Fruit fly (Drosophila melanogaster) whole organism: ENCODE measurements around the gene Fas1.

Experiments used
- CG8478 ChIP-seq: fragments of >200 bp; optimal IDR thresholded peaks from 2 replicates; lab custom pipeline; 2018; ENCODE audit warnings: inconsistent platforms
- Dll ChIP-seq: fragments of >200 bp; optimal IDR thresholded peaks from 2 replicates; lab custom pipeline; 2017
- EcR ChIP-seq, 2 experiments: fragments of >200 bp; optimal IDR thresholded peaks; 2 replicates each; lab custom pipeline; 2017; ENCODE audit warnings: missing biosample characterization in 2 of 2, missing genetic modification characterization in 2 of 2, missing genetic modification reagents in 2 of 2
- pan ChIP-seq: fragments of >200 bp; optimal IDR thresholded peaks from 2 replicates; lab custom pipeline; 2017
- psq ChIP-seq: fragments of >200 bp; optimal IDR thresholded peaks from 2 replicates; lab custom pipeline; 2017
- usp ChIP-seq: fragments of >200 bp; optimal IDR thresholded peaks from 2 replicates; lab custom pipeline; 2017; ENCODE audit warnings: missing biosample characterization, missing genetic modification characterization, mixed read lengths

The Fas1 gene

DNA sequence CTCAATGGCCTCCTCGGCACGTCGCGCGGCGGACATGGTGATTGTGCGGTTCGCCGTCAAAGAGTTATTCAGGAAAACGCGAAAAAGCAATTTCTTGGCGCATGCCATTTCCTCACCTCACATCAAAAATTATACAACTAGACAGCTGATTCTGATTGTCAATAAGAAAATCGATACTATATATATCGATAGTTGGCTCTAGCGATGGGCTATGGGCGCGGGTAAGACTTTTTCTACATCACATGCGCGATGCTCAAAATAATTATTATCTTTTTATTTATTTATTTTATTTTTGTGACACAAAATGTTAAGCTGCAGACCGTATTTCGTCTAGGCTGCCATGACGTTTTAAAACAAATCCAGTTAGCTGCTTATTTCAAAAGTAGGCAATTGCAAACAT, 10.8 kb upstream of the Fas1 start, which contains the start of gene CG10340:
CG10340 (minus strand) TSS at position 151 of the 400 bp plus-strand sequence.
- TF ChIP-seq usp (GFP tag; lab: Kevin White, UChicago) (no peak), pan (lab: Kevin White, UChicago) (no peak), EcR (GFP tag; optimal IDR thresholded peaks at IDR 0.05; lab: Kevin White, UChicago) (no peak), psq (lab: Kevin White, UChicago) (no peak)

DNA sequence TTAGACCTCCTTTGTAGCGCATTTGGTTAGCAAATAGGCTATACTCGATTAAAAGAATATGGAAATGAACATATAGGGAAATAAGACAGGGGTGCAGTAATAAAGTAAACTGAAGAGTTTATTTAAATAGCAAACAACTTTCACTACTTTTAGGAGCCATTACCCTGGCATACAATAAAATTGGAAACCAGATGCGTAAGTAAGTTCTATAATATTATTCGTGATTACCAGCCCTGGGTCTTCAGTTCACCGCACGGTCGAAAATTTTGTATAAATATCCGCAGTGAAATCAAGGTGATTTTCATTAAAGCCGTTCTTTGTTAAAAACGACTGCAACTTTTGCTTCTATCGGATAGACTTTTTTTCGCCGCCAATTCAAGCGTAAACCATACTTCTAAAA, 10.0 kb upstream of the Fas1 start, which contains the start of gene CG17562:
CG17562 (plus strand) TSS at position 301 of the 400 bp plus-strand sequence.
- TF ChIP-seq usp (GFP tag; lab: Kevin White, UChicago) (no peak), pan (lab: Kevin White, UChicago) (no peak), psq (lab: Kevin White, UChicago) (no peak)

DNA sequence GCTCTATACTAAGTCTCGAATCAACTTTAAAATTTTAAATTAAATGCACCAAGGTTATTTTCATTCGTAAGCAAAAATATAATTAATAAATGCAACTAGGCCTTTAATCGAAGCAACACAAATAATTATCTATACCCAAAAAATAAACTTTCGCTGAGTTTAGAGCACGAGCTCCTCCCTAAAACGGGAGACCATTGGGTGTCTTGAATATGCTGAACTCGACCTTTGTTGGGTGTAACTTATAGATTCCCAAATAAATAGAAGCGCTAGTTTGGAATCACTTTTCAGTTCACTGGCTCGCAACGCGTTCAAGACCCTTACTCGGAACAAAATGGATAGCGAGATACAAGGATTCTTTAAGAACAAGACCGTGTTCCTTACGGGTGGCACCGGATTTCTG, 7.4 kb upstream of the Fas1 start, which contains the start of gene CG17560:
CG17560 (plus strand) TSS at position 301 of the 400 bp plus-strand sequence.
- TF ChIP-seq CG8478: no peak
- TF ChIP-seq Dll (lab: Kevin White, UChicago): no peak
- no peak for TF ChIP-seq EcR (GFP tag; optimal IDR thresholded peaks at IDR 0.05; lab: Kevin White, UChicago)
- no peak for TF ChIP-seq psq (lab: Kevin White, UChicago)
- TF ChIP-seq usp (GFP tag; lab: Kevin White, UChicago): no peak
- no peak for TF ChIP-seq pan (lab: Kevin White, UChicago)

DNA sequence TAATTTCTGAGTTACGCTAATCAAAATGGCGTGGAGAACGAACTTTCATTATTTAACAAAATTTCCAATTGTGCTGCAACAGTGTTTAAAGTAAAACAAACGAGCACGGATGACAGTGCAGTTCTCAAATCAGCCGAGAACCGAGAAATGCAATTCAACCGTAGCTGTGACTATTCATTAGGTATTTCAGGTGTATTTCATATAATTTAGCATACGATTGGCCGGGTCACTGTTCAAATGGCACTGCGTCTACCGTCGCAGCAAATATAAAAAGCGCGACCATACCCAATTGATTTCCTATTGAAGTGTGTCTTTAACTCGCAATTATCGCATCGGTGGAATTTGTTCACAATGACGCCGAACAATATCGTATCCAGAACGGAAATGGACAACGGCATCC, 4.6 kb upstream of the Fas1 start, which contains the start of gene CG14893:
CG14893 (plus strand) TSS at position 301 of the 400 bp plus-strand sequence.
- no peak for TF ChIP-seq CG8478
- TF ChIP-seq EcR (GFP tag; optimal IDR thresholded peaks at IDR 0.05; lab: Kevin White, UChicago): no peak
- TF ChIP-seq pan (lab: Kevin White, UChicago): no peak
- TF ChIP-seq Dll (lab: Kevin White, UChicago): no peak
- TF ChIP-seq psq (lab: Kevin White, UChicago): no peak
- no peak for TF ChIP-seq usp (GFP tag; lab: Kevin White, UChicago)

DNA sequence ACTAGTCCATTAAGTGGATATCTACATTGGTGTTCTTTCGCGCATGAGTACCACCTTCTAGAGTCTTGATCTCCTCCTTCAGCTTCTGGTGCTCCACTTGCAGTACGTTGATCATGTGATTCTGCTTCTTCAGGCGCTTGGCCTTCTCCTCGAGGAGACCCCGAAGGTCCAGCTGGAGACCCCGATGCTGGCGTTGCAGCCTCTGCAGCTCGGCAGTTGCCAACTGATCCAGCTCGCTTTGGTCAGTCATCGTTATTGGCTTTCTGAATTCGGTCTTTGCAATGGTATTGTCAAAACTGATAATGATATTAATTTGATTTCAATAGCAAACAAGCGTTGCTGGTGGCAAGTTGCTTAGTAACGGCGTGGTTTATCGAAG, 678 bp upstream of the Fas1 start, which contains the start of gene Ccdc114:
Ccdc114 (minus strand) TSS at position 347 of the 379 bp plus-strand sequence.
- no peak for TF ChIP-seq psq (lab: Kevin White, UChicago)
- no peak for TF ChIP-seq Dll (lab: Kevin White, UChicago)
- no peak for TF ChIP-seq pan (lab: Kevin White, UChicago)
- no peak for TF ChIP-seq EcR (GFP tag; optimal IDR thresholded peaks at IDR 0.05; lab: Kevin White, UChicago)
- no peak for TF ChIP-seq CG8478
- no peak for TF ChIP-seq usp (GFP tag; lab: Kevin White, UChicago)

DNA sequence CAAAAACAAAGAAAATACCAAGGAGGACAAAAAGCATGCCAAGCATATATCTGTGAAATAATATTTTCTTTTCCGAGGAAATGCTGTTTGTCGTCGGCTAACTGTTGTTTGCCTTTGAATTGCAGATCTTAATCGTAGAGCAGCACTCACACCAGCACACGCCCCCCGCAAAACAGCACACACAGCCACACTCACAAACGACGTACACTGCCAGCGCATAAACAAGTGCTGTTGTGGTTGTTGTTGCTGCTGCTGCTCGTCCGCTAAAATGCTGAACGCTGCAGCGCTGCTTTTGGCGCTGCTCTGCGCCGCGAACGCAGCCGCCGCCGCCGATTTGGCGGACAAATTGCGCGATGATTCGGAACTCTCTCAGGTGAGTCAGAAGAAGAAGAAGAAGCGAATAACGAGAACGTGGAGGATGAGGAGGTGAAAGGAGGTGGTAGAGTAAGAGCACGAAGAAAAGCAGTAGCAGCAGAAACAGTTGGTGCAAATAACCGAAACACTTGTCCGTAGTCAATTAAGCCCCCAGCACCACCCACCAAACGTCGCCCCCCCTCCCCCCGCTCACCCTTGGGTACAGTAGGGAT, 899 bp downstream of the Fas1 start:
- peak; percentile 8 for TF ChIP-seq Dll (lab: Kevin White, UChicago)
- no peak for TF ChIP-seq CG8478

DNA sequence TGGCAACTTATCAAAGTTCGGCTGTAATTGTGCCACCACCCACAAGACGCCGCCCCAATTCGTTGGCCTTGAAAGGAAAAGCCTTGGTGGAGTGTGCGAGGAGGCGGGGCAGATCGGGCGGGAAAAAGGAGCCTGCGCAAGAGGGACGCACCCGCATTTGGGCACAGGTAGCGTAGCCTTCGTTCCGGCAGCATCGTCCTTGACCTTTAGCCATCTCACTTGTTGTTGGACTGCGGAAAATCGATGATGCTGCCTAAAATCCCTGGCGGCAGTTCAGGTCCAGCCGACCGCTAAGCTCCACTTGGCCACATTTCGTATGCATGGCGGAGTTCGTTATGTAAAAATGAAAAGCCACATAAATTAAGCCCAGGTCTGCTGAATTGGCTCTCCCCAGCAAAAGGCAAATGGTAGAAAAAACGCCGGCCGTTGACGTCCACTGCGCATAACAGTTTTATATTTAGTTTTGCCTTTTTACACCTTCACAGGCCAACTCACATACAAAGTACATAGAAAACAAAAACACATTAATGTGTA, 1.9 kb downstream of the Fas1 start:
- TF ChIP-seq usp (GFP tag; lab: Kevin White, UChicago) (no peak), CG8478 (no peak), EcR (GFP tag; optimal IDR thresholded peaks at IDR 0.05; lab: Kevin White, UChicago) (no peak), pan (lab: Kevin White, UChicago) (no peak), Dll (lab: Kevin White, UChicago) (no peak), psq (lab: Kevin White, UChicago) (no peak)

DNA sequence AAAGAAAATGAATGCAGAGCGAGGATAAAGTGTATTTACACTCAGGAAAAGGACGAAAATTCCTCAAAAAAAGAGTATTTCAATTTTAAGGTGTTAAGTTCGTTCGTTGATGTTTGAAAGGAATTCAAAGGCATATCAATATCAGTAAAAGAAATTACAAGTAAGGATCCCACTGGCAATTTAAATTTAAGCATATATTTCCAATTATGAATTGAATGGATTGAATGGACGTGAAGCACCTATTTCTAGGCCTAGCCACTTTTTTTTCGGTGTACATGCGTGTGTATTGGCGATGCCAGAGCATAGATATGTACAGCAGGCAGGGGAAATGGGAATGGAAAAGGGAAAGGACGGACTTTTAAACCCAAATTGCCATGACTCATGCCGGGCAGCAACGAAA, 5.5 kb downstream of the Fas1 start:
- TF ChIP-seq psq (lab: Kevin White, UChicago): no peak
- TF ChIP-seq EcR (GFP tag; optimal IDR thresholded peaks at IDR 0.05; lab: Kevin White, UChicago): no peak

DNA sequence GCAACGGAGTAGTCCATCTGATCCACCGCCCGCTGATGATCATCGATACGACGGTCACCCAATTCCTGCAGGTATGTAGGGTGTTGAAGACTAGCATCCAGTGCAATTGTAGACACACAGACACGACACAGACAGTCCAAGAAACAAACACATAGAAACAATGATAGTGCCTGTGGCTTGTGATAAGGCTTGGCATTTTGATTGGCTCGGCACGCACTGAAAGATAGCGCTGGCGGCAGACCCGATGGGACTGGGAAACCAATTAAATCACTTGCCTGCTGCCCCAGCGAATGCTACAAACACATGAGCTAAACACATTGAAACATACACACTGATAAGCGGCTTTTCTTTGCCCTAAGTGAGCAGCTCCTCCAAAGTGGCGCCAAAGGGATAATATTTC, 7.7 kb downstream of the Fas1 start:
- TF ChIP-seq Dll (lab: Kevin White, UChicago): no peak
- no peak for TF ChIP-seq EcR (GFP tag; optimal IDR thresholded peaks at IDR 0.05; lab: Kevin White, UChicago)
- TF ChIP-seq pan (lab: Kevin White, UChicago): no peak
- TF ChIP-seq CG8478: no peak
- no peak for TF ChIP-seq usp (GFP tag; lab: Kevin White, UChicago)
- TF ChIP-seq psq (lab: Kevin White, UChicago): no peak

DNA sequence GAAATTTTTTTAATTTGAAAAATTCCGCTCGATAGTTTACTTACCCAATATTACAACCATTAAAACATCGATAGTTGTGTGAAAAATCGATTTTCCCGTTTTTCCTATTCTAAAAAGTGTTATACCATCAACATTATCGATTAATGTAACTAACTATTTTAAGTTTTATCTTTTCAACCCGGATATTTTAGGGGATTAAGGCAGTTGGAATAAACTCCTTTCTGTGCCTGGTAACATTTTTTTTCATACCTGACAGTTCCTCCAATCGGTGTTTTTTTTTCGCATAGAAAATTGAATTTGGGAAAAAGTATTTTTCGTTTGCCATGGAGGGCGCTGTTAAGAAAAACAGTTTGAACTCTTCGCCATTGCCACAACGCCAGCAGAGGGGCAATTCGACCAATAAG, 15.0 kb downstream of the Fas1 start, which contains the start of gene nonA-l:
nonA-l (plus strand) TSS at position 201 of the 404 bp plus-strand sequence.
- TF ChIP-seq psq (lab: Kevin White, UChicago) (no peak), usp (GFP tag; lab: Kevin White, UChicago) (no peak), pan (lab: Kevin White, UChicago) (no peak), EcR (GFP tag; optimal IDR thresholded peaks at IDR 0.05; lab: Kevin White, UChicago) (no peak), CG8478 (no peak), Dll (lab: Kevin White, UChicago) (no peak)

DNA sequence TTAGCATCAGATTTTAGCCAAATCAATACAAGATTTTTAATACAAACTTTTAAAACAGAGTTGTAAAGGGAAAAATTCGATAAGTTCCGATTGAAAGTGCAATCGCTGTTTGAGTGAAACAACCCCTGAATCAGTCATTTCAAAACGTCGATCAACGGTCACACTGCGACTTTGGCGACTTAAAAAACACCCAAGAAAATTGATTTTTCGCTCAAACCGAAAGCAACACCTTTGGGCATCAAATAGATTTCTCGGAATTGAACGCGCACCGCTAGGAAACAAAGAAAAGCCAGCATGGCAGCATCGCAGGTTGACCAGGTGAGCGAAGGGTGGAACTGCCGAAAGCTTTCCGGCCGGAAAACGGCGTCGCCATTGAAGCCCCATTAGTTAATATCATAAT, 18.6 kb downstream of the Fas1 start, which contains the start of gene Arl6IP1:
Arl6IP1 (plus strand) TSS at position 15 of the 400 bp plus-strand sequence.
- TF ChIP-seq EcR (GFP tag; optimal IDR thresholded peaks at IDR 0.05; lab: Kevin White, UChicago) (no peak), CG8478 (no peak), psq (lab: Kevin White, UChicago) (no peak), Dll (lab: Kevin White, UChicago) (no peak), pan (lab: Kevin White, UChicago) (no peak), usp (GFP tag; lab: Kevin White, UChicago) (no peak)
